Worm (Caenorhabditis elegans) whole organism, midembryonic: ENCODE results near the gene acr-5.

Source experiments
- T22C8.4 ChIP-seq: fragments of 200-800 bp; sonication (Bioruptor generic); IDR thresholded peaks from 2 replicates; pipeline ENCODE4 v1.3.6; 2022; ENCODE audit warnings: missing genetic modification characterization, missing compliant biosample characterization
- flt-1 ChIP-seq: fragments of 200-800 bp; sonication (Bioruptor generic); IDR thresholded peaks from 2 replicates; pipeline ENCODE4 v1.3.6; 2022; ENCODE audit warnings: missing genetic modification characterization, missing compliant biosample characterization
- klf-2 ChIP-seq: fragments of 200-800 bp; sonication (Bioruptor generic); conservative IDR thresholded peaks from 2 replicates; pipeline ENCODE4 v1.3.6; 2022; ENCODE audit warnings: missing genetic modification reagents, missing genetic modification characterization, missing compliant biosample characterization
- tab-1 ChIP-seq: fragments of 200-800 bp; sonication (Bioruptor generic); IDR thresholded peaks from 2 replicates; pipeline ENCODE4 v1.3.6; 2022; ENCODE audit warnings: missing genetic modification characterization, missing compliant biosample characterization
- ztf-23 ChIP-seq: fragments of 200-800 bp; sonication (Bioruptor generic); IDR thresholded peaks from 2 replicates; pipeline ENCODE4 v1.3.6; 2022; ENCODE audit warnings: missing genetic modification reagents, missing genetic modification characterization, missing compliant biosample characterization
- ztf-29 ChIP-seq: fragments of 200-800 bp; sonication (Bioruptor generic); IDR thresholded peaks from 2 replicates; pipeline ENCODE4 v1.3.6; 2022; ENCODE audit warnings: missing genetic modification reagents, missing genetic modification characterization, missing compliant biosample characterization

DNA sequence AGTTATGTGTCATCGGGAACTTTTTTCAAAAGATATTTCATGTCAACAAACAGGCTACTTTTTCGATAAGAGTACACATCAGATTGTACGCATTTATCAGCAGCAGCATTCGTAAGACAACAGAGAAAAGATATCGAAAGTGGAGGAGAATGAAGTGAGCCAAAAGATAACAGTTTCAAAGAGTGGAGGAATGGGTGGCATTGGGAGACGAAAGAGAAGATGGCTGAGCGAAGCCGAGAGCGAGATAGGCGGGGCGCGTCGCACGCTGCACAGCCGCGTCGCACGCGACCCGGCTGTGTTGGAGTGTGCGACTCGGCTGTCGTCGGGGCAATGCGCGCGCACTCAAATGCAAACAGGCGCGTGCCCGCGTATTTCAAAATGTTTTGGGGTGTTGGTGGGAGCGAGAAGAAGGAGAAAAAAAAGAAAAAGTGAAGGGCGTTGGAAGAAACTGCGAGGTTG is 50.4 kb downstream of the acr-5 start:
- TF ChIP-seq tab-1 (GFP tag; lab: Robert Waterston, UW) (no peak), flt-1 (no peak), T22C8.4 (no peak), ztf-29 (GFP tag; lab: Robert Waterston, UW) (peak; percentile 52; the same call in 1 of the 2 replicates), klf-2 (no peak), ztf-23 (GFP tag; lab: Robert Waterston, UW) (0 out of 2 replicates have a peak, but pooled peaks have one; percentile 6)
